Fruit fly (Drosophila melanogaster) Kc167 (cell line): ENCODE results near the gene CG12398.

Experiments used
- Sin3A ChIP-seq: fragments of >200 bp; optimal IDR thresholded peaks from 2 replicates; lab custom pipeline; 2018; ENCODE audit warnings: missing external identifiers
- h ChIP-seq: fragments of >200 bp; optimal IDR thresholded peaks from 3 replicates; lab custom pipeline; 2018; ENCODE audit warnings: missing external identifiers
- psq ChIP-seq: fragments of >200 bp; optimal IDR thresholded peaks from 2 replicates; lab custom pipeline; 2017; ENCODE audit warnings: missing external identifiers
- ttk ChIP-seq: sonication (Bioruptor generic); optimal IDR thresholded peaks from 2 replicates; lab custom pipeline; 2017; ENCODE audit warnings: missing external identifiers

dm6 chrX:14955050-14955783, 41.6 kb upstream of the CG12398 start, which contains the start of the genes CG9030 and eag:
- TF ChIP-seq psq (lab: Kevin White, UChicago) (no peak), Sin3A (lab: Kevin White, UChicago) (no peak), h (lab: Kevin White, UChicago) (no peak), ttk (lab: Kevin White, UChicago) (no peak)
